Worm (Caenorhabditis elegans): Measurements from ENCODE around the gene natc-2.

DNA sequence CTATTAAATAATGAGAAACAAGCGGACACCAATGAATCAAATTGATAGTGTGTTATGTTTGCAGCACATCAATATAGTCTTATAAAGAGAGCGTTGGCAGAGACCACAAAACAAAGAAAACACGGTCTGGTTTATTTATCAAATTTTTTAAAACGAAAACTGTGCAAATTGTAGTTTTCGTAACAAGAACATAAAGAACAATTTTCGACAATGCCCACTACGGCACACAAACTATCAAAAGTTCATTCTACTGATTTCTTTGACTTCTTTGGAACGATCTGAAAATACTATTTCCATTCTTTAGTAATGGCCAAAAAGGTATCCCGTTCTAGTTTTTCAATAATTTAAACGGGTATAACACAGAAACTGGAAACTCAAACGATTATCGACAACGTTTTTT, 36.8 kb upstream of the natc-2 start, which contains the start of gene cest-35.2:
- TF ChIP-seq xnd-1 (tag; optimal IDR thresholded peaks at IDR 0.05) (no peak), mxl-1 (tag; optimal IDR thresholded peaks at IDR 0.05) (no peak), K11D2.4 (GFP tag; IDR thresholded peaks at IDR 0.05) (no peak), ama-1 (optimal IDR thresholded peaks at IDR 0.05) (no peak), ama-1 (GFP tag; optimal IDR thresholded peaks at IDR 0.05) (no peak), akir-1 (GFP tag; optimal IDR thresholded peaks at IDR 0.05) (no peak)

All from whole organism, young adult.